Fruit fly (Drosophila melanogaster) whole organism: ENCODE measurements around the gene Elp6.

ENCODE experiments used
- CG8478 ChIP-seq: fragments of >200 bp; optimal IDR thresholded peaks from 2 replicates; lab custom pipeline; 2018; ENCODE audit warnings: inconsistent platforms
- EcR ChIP-seq, 2 experiments: fragments of >200 bp; optimal IDR thresholded peaks; 2 replicates each; lab custom pipeline; 2017; ENCODE audit warnings: missing biosample characterization in 2 of 2, missing genetic modification characterization in 2 of 2, missing genetic modification reagents in 2 of 2
- pan ChIP-seq: fragments of >200 bp; optimal IDR thresholded peaks from 2 replicates; lab custom pipeline; 2017
- usp ChIP-seq: fragments of >200 bp; optimal IDR thresholded peaks from 2 replicates; lab custom pipeline; 2017; ENCODE audit warnings: missing biosample characterization, missing genetic modification characterization, mixed read lengths

The Elp6 gene

dm6 chr3R:13313088-13313487 is 53.6 kb downstream of the Elp6 start, which contains the start of gene CG44142:
TSS of gene CG44142 (minus strand) at chr3R:13313188.
- TF ChIP-seq EcR (GFP tag; optimal IDR thresholded peaks at IDR 0.05; lab: Kevin White, UChicago) (no peak), pan (lab: Kevin White, UChicago) (no peak), CG8478 (lab: Kevin White, UChicago) (no peak), usp (GFP tag; lab: Kevin White, UChicago) (no peak)
